Fruit fly (Drosophila melanogaster) whole organism, embryonic: ENCODE measurements around the gene CG9518.

ENCODE experiments used
- Adf1 ChIP-seq: fragments of 200-800 bp; sonication (Bioruptor generic); IDR thresholded peaks from 2 replicates; pipeline ENCODE4 v1.3.6; 2022; ENCODE audit warnings: missing biosample characterization, missing genetic modification characterization
- Atf6 ChIP-seq: fragments of 200-800 bp; sonication (Bioruptor generic); IDR thresholded peaks from 2 replicates; pipeline ENCODE4 v1.3.6; 2022; ENCODE audit warnings: missing biosample characterization, missing genetic modification characterization
- CG1024 ChIP-seq: fragments of 200-800 bp; sonication (Bioruptor generic); IDR thresholded peaks from 2 replicates; pipeline ENCODE4 v1.3.6; 2022; ENCODE audit warnings: missing biosample characterization, missing genetic modification characterization
- CG10321 ChIP-seq: fragments of 200-800 bp; sonication (Bioruptor generic); IDR thresholded peaks from 2 replicates; pipeline ENCODE4 v1.3.6; 2022; ENCODE audit warnings: missing biosample characterization, missing genetic modification characterization
- CG10654 ChIP-seq: fragments of 200-800 bp; sonication (Bioruptor generic); optimal IDR thresholded peaks from 2 replicates; lab custom pipeline; 2016; ENCODE audit warnings: missing biosample characterization, missing genetic modification characterization
- CG12299 ChIP-seq: fragments of 200-800 bp; sonication (Bioruptor generic); optimal IDR thresholded peaks from 2 replicates; lab custom pipeline; 2018; ENCODE audit warnings: missing biosample characterization, mild to moderate bottlenecking, missing genetic modification characterization
- CG12391 ChIP-seq: fragments of 200-800 bp; sonication (Bioruptor generic); optimal IDR thresholded peaks from 3 replicates; lab custom pipeline; 2018; ENCODE audit warnings: missing biosample characterization, mild to moderate bottlenecking, missing genetic modification characterization, moderate library complexity
- CG13775 ChIP-seq: fragments of 200-800 bp; sonication (Bioruptor generic); optimal IDR thresholded peaks from 3 replicates; lab custom pipeline; 2017; ENCODE audit warnings: missing biosample characterization, mild to moderate bottlenecking, missing genetic modification characterization
- CG14050 ChIP-seq: fragments of 200-800 bp; sonication (Bioruptor generic); IDR thresholded peaks from 3 replicates; pipeline ENCODE4 v1.3.6; 2022; ENCODE audit warnings: missing biosample characterization, missing genetic modification characterization
- CG15269 ChIP-seq: fragments of 200-800 bp; sonication (Bioruptor generic); optimal IDR thresholded peaks from 2 replicates; lab custom pipeline; 2018; ENCODE audit warnings: missing biosample characterization, mild to moderate bottlenecking, missing genetic modification characterization, moderate library complexity
- CG1529 ChIP-seq: fragments of 200-800 bp; sonication (Bioruptor generic); optimal IDR thresholded peaks from 3 replicates; lab custom pipeline; 2018; ENCODE audit warnings: missing biosample characterization, missing genetic modification characterization
- CG16815 ChIP-seq: fragments of 200-800 bp; sonication (Bioruptor generic); optimal IDR thresholded peaks from 3 replicates; lab custom pipeline; 2017; ENCODE audit warnings: missing biosample characterization, mild to moderate bottlenecking, missing genetic modification characterization
- CG17359 ChIP-seq: fragments of 200-800 bp; sonication (Bioruptor generic); optimal IDR thresholded peaks from 3 replicates; lab custom pipeline; 2018; ENCODE audit warnings: missing biosample characterization, mild to moderate bottlenecking, missing genetic modification characterization, moderate library complexity
- CG17568 ChIP-seq: fragments of 200-800 bp; sonication (Bioruptor generic); optimal IDR thresholded peaks from 2 replicates; lab custom pipeline; 2018; ENCODE audit warnings: missing biosample characterization, mild to moderate bottlenecking, missing genetic modification characterization, moderate library complexity
- CG17912 ChIP-seq: fragments of 200-800 bp; sonication (Bioruptor generic); optimal IDR thresholded peaks from 2 replicates; lab custom pipeline; 2018; ENCODE audit warnings: missing biosample characterization, mild to moderate bottlenecking, missing genetic modification characterization
- CG1792 ChIP-seq: fragments of 200-800 bp; sonication (Bioruptor generic); optimal IDR thresholded peaks from 2 replicates; lab custom pipeline; 2016; ENCODE audit warnings: missing biosample characterization, missing genetic modification characterization
- CG30431 ChIP-seq: fragments of 200-800 bp; sonication (Bioruptor generic); optimal IDR thresholded peaks from 2 replicates; lab custom pipeline; 2017; ENCODE audit warnings: missing biosample characterization, missing genetic modification characterization
- CG32532 ChIP-seq: fragments of 200-800 bp; sonication (Bioruptor generic); IDR thresholded peaks from 2 replicates; pipeline ENCODE4 v1.3.6; 2022; ENCODE audit warnings: missing biosample characterization, missing genetic modification characterization
- CG3281 ChIP-seq: fragments of 200-800 bp; sonication (Bioruptor generic); optimal IDR thresholded peaks from 3 replicates; lab custom pipeline; 2017; ENCODE audit warnings: missing biosample characterization, mild to moderate bottlenecking, missing genetic modification characterization
- CG33557 ChIP-seq: fragments of 200-800 bp; sonication (Bioruptor generic); optimal IDR thresholded peaks from 2 replicates; lab custom pipeline; 2019; ENCODE audit warnings: missing biosample characterization, mild to moderate bottlenecking, missing genetic modification characterization, moderate library complexity
- CG3726 ChIP-seq: fragments of 200-800 bp; sonication (Bioruptor generic); IDR thresholded peaks from 3 replicates; pipeline ENCODE4, ENCODE4 v1.3.6; 2022; ENCODE audit warnings: missing biosample characterization, missing genetic modification characterization
- CG3995 ChIP-seq: fragments of 200-800 bp; sonication (Bioruptor generic); optimal IDR thresholded peaks from 3 replicates; lab custom pipeline; 2016; ENCODE audit warnings: missing biosample characterization, missing genetic modification characterization
- CG4820 ChIP-seq: fragments of 200-800 bp; sonication (Bioruptor generic); optimal IDR thresholded peaks from 3 replicates; lab custom pipeline; 2016; ENCODE audit warnings: missing biosample characterization, missing genetic modification characterization
- CG6272 ChIP-seq: fragments of 200-800 bp; sonication (Bioruptor generic); IDR thresholded peaks from 2 replicates; pipeline ENCODE4 v1.3.6; 2022; ENCODE audit warnings: missing biosample characterization, missing genetic modification characterization
- CG6765 ChIP-seq: fragments of 200-800 bp; sonication (Bioruptor generic); optimal IDR thresholded peaks from 3 replicates; lab custom pipeline; 2017; ENCODE audit warnings: missing biosample characterization, mild to moderate bottlenecking, missing genetic modification characterization
- CG6813 ChIP-seq: fragments of 200-800 bp; sonication (Bioruptor generic); optimal IDR thresholded peaks from 2 replicates; lab custom pipeline; 2017; ENCODE audit warnings: missing biosample characterization, missing genetic modification characterization, mild to moderate bottlenecking, moderate library complexity, missing genetic modification reagents
- CG8924 ChIP-seq: fragments of 200-800 bp; optimal IDR thresholded peaks from 3 replicates; lab custom pipeline; 2019; ENCODE audit warnings: missing biosample characterization, mild to moderate bottlenecking, missing genetic modification characterization, moderate library complexity
- CG9215 ChIP-seq: fragments of 200-800 bp; sonication (Bioruptor generic); IDR thresholded peaks from 2 replicates; pipeline ENCODE4 v1.3.6; 2022; ENCODE audit warnings: missing biosample characterization, missing genetic modification characterization
- CG9932 ChIP-seq: fragments of 200-800 bp; sonication (Bioruptor generic); IDR thresholded peaks from 2 replicates; pipeline ENCODE4 v1.3.6; 2022; ENCODE audit warnings: missing biosample characterization, missing genetic modification characterization
- CHES-1-like ChIP-seq: fragments of 200-800 bp; sonication (Bioruptor generic); optimal IDR thresholded peaks from 2 replicates; lab custom pipeline; 2016; ENCODE audit warnings: missing biosample characterization, missing genetic modification characterization
- ERR ChIP-seq: fragments of 200-800 bp; sonication (Bioruptor generic); optimal IDR thresholded peaks from 2 replicates; lab custom pipeline; 2016; ENCODE audit warnings: missing biosample characterization, missing genetic modification characterization
- Ets97D ChIP-seq: fragments of 200-800 bp; sonication (Bioruptor generic); optimal IDR thresholded peaks from 3 replicates; lab custom pipeline; 2016; ENCODE audit warnings: missing biosample characterization, missing genetic modification characterization
- Fer1 ChIP-seq: fragments of 200-800 bp; sonication (Bioruptor generic); optimal IDR thresholded peaks from 2 replicates; lab custom pipeline; 2017; ENCODE audit warnings: missing biosample characterization, mild to moderate bottlenecking, missing genetic modification characterization
- Gug ChIP-seq: fragments of 200-800 bp; sonication (Bioruptor generic); IDR thresholded peaks from 4 replicates; pipeline ENCODE4 v1.3.6; 2022; ENCODE audit warnings: missing biosample characterization, missing genetic modification characterization
- HHEX ChIP-seq: fragments of 200-800 bp; sonication (Bioruptor generic); optimal IDR thresholded peaks from 3 replicates; lab custom pipeline; 2017; ENCODE audit warnings: missing biosample characterization, mild to moderate bottlenecking, missing genetic modification characterization, missing genetic modification reagents
- HLH4C ChIP-seq: fragments of 200-800 bp; sonication (Bioruptor generic); IDR thresholded peaks from 3 replicates; pipeline ENCODE4 v1.3.6; 2022; ENCODE audit warnings: missing biosample characterization, missing genetic modification characterization; ENCODE audit not compliant: partially characterized antibody
- Hr78 ChIP-seq, 2 experiments: fragments of 200-800 bp in 1 of 2; fragments of >200 bp in 1 of 2; sonication (Bioruptor generic) in 1 of 2; optimal IDR thresholded peaks; 2 replicates each; lab custom pipeline; 2017 to 2019; ENCODE audit warnings: missing biosample characterization in 2 of 2, missing genetic modification characterization in 2 of 2, mild to moderate bottlenecking in 1 of 2, moderate library complexity in 1 of 2
- TFAM ChIP-seq: fragments of 200-800 bp; sonication (Bioruptor generic); optimal IDR thresholded peaks from 2 replicates; lab custom pipeline; 2017; ENCODE audit warnings: missing biosample characterization, missing genetic modification characterization, inconsistent platforms
- ase ChIP-seq: fragments of 200-800 bp; sonication (Bioruptor generic); IDR thresholded peaks from 3 replicates; pipeline ENCODE4 v1.3.6; 2022; ENCODE audit warnings: missing biosample characterization, missing genetic modification characterization
- bigmax ChIP-seq: fragments of 200-800 bp; sonication (Bioruptor generic); optimal IDR thresholded peaks from 2 replicates; lab custom pipeline; 2018; ENCODE audit warnings: missing biosample characterization, mild to moderate bottlenecking, missing genetic modification characterization
- bsh ChIP-seq, 2 experiments: fragments of 200-800 bp; sonication (Bioruptor generic); optimal IDR thresholded peaks; 2 replicates each; lab custom pipeline; 2017 to 2018; ENCODE audit warnings: mild to moderate bottlenecking in 2 of 2, missing biosample characterization in 2 of 2, missing genetic modification characterization in 2 of 2, moderate library complexity in 1 of 2
- chif ChIP-seq, 2 experiments: fragments of 200-800 bp; sonication (Bioruptor generic); optimal IDR thresholded peaks; 3 replicates each; lab custom pipeline; 2016; ENCODE audit warnings: missing biosample characterization in 2 of 2, missing genetic modification characterization in 2 of 2
- emc ChIP-seq: fragments of 200-800 bp; sonication (Bioruptor generic); optimal IDR thresholded peaks from 2 replicates; lab custom pipeline; 2016; ENCODE audit warnings: missing biosample characterization, missing genetic modification characterization
- grau ChIP-seq: fragments of 200-800 bp; optimal IDR thresholded peaks from 3 replicates; lab custom pipeline; 2019; ENCODE audit warnings: missing biosample characterization, mild to moderate bottlenecking, missing genetic modification characterization, moderate library complexity
- gro ChIP-seq: fragments of 200-800 bp; sonication (Bioruptor generic); optimal IDR thresholded peaks from 2 replicates; lab custom pipeline; 2016; ENCODE audit warnings: missing biosample characterization, missing genetic modification characterization
- gsb ChIP-seq: fragments of 200-800 bp; sonication (Bioruptor generic); IDR thresholded peaks from 2 replicates; pipeline ENCODE4 v1.3.6; 2022; ENCODE audit warnings: missing biosample characterization, missing genetic modification characterization
- hth ChIP-seq: fragments of >200 bp; optimal IDR thresholded peaks from 2 replicates; lab custom pipeline; 2017; ENCODE audit warnings: inconsistent platforms
- kni ChIP-seq: fragments of 200-800 bp; sonication (Bioruptor generic); optimal IDR thresholded peaks from 3 replicates; lab custom pipeline; 2017; ENCODE audit warnings: mild to moderate bottlenecking, missing biosample characterization, missing genetic modification reagents, missing genetic modification characterization
- nau ChIP-seq: fragments of 200-800 bp; sonication (Bioruptor generic); optimal IDR thresholded peaks from 3 replicates; lab custom pipeline; 2017; ENCODE audit warnings: missing biosample characterization, mild to moderate bottlenecking, missing genetic modification characterization, missing genetic modification reagents
- stc ChIP-seq: fragments of 200-800 bp; sonication (Bioruptor generic); IDR thresholded peaks from 2 replicates; pipeline ENCODE4 v1.3.6; 2022; ENCODE audit warnings: missing biosample characterization, missing genetic modification characterization

Gene CG9518

dm6 chrX:14839739-14840347 lies 31.1 kb downstream of the CG9518 start (continued):
- TF ChIP-seq CG3995 (GFP tag; lab: Kevin White, UChicago) (no peak), CG9932 (GFP tag; lab: Robert Waterston, UW) (peak; percentile 71), CG10654 (GFP tag; lab: Kevin White, UChicago) (no peak), CG6272 (GFP tag; lab: Robert Waterston, UW) (no peak), bsh (GFP tag; optimal IDR thresholded peaks at IDR 0.05; lab: Kevin White, UChicago) (peak in 1 of 2 experiments; percentile 12), CG12391 (peak; percentile 7), CG3726 (GFP tag; lab: Robert Waterston, UW) (no peak), nau (GFP tag; lab: Kevin White, UChicago) (no peak), CG16815 (GFP tag; lab: Kevin White, UChicago) (no peak), Gug (peak; percentile 30; the same call in 1 of the 4 replicates), emc (GFP tag; lab: Kevin White, UChicago) (peak; percentile 33), CG10321 (GFP tag; lab: Robert Waterston, UW) (no peak), CG32532 (GFP tag; lab: Robert Waterston, UW) (peak; percentile 78), CG12299 (tag; lab: Kevin White, UChicago) (peak; percentile 7), Ets97D (GFP tag; lab: Kevin White, UChicago) (no peak), HLH4C (GFP tag; lab: Robert Waterston, UW) (no peak), ERR (peak; percentile 37), CG6813 (peak; percentile 7), TFAM (GFP tag; lab: Kevin White, UChicago) (no peak), kni (GFP tag; lab: Kevin White, UChicago) (no peak), CG33557 (GFP tag; lab: Kevin White, UChicago) (no peak), CG14050 (GFP tag; lab: Robert Waterston, UW) (peak; percentile 36; the same call in 1 of the 3 replicates), Fer1 (peak; percentile 17), CG13775 (GFP tag; lab: Kevin White, UChicago) (peak; percentile 26), chif (GFP tag; optimal IDR thresholded peaks at IDR 0.05; lab: Kevin White, UChicago) (no peak), CG1529 (no peak), CG1792 (GFP tag; lab: Kevin White, UChicago) (no peak), CG4820 (peak; percentile 3), CG15269 (tag; lab: Kevin White, UChicago) (peak; percentile 35), Adf1 (no peak), CG8924 (tag; lab: Kevin White, UChicago) (peak; percentile 57), CG6765 (GFP tag; lab: Kevin White, UChicago) (peak; percentile 39), Atf6 (GFP tag; lab: Robert Waterston, UW) (peak; percentile 66), bigmax (GFP tag; lab: Kevin White, UChicago) (no peak), HHEX (GFP tag; lab: Kevin White, UChicago) (peak; percentile 39), CG17359 (tag; lab: Kevin White, UChicago) (peak; percentile 19), CG30431 (GFP tag; lab: Kevin White, UChicago) (peak; percentile 25), gro (GFP tag; lab: Kevin White, UChicago) (peak; percentile 18), gsb (GFP tag; lab: Robert Waterston, UW) (peak; percentile 38; the same call in 1 of the 2 replicates), grau (tag; lab: Kevin White, UChicago) (peak; percentile 50), hth (lab: Kevin White, UChicago) (no peak), ase (GFP tag; lab: Robert Waterston, UW) (peak; percentile 15; the same call in 1 of the 3 replicates), stc (GFP tag; lab: Robert Waterston, UW) (0 out of 2 replicates have a peak, but pooled peaks have one; percentile 30), CG17912 (no peak), CHES-1-like (peak; percentile 46), CG1024 (GFP tag; lab: Robert Waterston, UW) (no peak), Hr78 (GFP tag; optimal IDR thresholded peaks at IDR 0.05; lab: Kevin White, UChicago) (no peak), CG3281 (GFP tag; lab: Kevin White, UChicago) (peak; percentile 58), CG9215 (GFP tag; lab: Robert Waterston, UW) (0 out of 2 replicates have a peak, but pooled peaks have one; percentile 10), CG17568 (GFP tag; lab: Kevin White, UChicago) (no peak)
